Worm (Caenorhabditis elegans) whole organism, L3 larva: ENCODE measurements around the gene mre-11.

Experiments used
- R02D3.7 ChIP-seq: fragments of 150-350 bp; optimal IDR thresholded peaks from 2 replicates; lab custom pipeline; 2014; ENCODE audit warnings: missing biosample characterization, missing genetic modification characterization
- ZK546.5 ChIP-seq: sonication (generic microtip); optimal IDR thresholded peaks from 2 replicates; lab custom pipeline; 2017; ENCODE audit warnings: missing biosample characterization, missing genetic modification characterization
- aly-2 ChIP-seq: fragments of 150-350 bp; optimal IDR thresholded peaks from 2 replicates; lab custom pipeline; 2014; ENCODE audit warnings: missing biosample characterization, missing genetic modification characterization
- ama-1 ChIP-seq: fragments of 150-350 bp; optimal IDR thresholded peaks from 2 replicates; lab custom pipeline; 2018
- ceh-16 ChIP-seq: sonication (generic microtip); optimal IDR thresholded peaks from 2 replicates; lab custom pipeline; 2017; ENCODE audit warnings: missing biosample characterization, missing genetic modification characterization
- ceh-28 ChIP-seq: fragments of 150-350 bp; optimal IDR thresholded peaks from 2 replicates; lab custom pipeline; 2014; ENCODE audit warnings: missing biosample characterization, missing genetic modification reagents, missing genetic modification characterization
- ceh-9 ChIP-seq: sonication (generic microtip); optimal IDR thresholded peaks from 2 replicates; lab custom pipeline; 2018; ENCODE audit warnings: missing biosample characterization, missing genetic modification characterization
- daf-12 ChIP-seq: fragments of 150-350 bp; optimal IDR thresholded peaks from 2 replicates; lab custom pipeline; 2014; ENCODE audit warnings: missing biosample characterization, missing genetic modification reagents, missing genetic modification characterization
- egl-5 ChIP-seq: fragments of 150-350 bp; optimal IDR thresholded peaks from 2 replicates; lab custom pipeline; 2017; ENCODE audit warnings: missing biosample characterization, missing genetic modification reagents, missing genetic modification characterization, inconsistent platforms
- elt-1 ChIP-seq: fragments of 150-350 bp; optimal IDR thresholded peaks from 2 replicates; lab custom pipeline; 2014; ENCODE audit warnings: missing biosample characterization, missing genetic modification characterization
- elt-2 ChIP-seq: sonication (generic microtip); optimal IDR thresholded peaks from 2 replicates; lab custom pipeline; 2016; ENCODE audit warnings: missing genetic modification reagents, mild to moderate bottlenecking, missing genetic modification characterization, missing compliant biosample characterization
- elt-3 ChIP-seq, 3 experiments: fragments of 150-350 bp in 1 of 3; sonication (generic microtip) in 2 of 3; optimal IDR thresholded peaks; 2 replicates in 2 of 3; 4 replicates in 1 of 3; lab custom pipeline; 2014 to 2017; ENCODE audit warnings: missing biosample characterization in 3 of 3, missing genetic modification characterization in 3 of 3
- eor-1 ChIP-seq, 2 experiments: fragments of 150-350 bp; optimal IDR thresholded peaks; 2 replicates each; lab custom pipeline; 2014 to 2018; ENCODE audit warnings: missing biosample characterization in 2 of 2, missing genetic modification characterization in 2 of 2
- fkh-10 ChIP-seq: sonication (generic microtip); optimal IDR thresholded peaks from 2 replicates; lab custom pipeline; 2017; ENCODE audit warnings: missing biosample characterization, missing genetic modification reagents, missing genetic modification characterization
- fkh-2 ChIP-seq: fragments of 150-350 bp; optimal IDR thresholded peaks from 2 replicates; lab custom pipeline; 2014; ENCODE audit warnings: missing biosample characterization, missing genetic modification reagents, missing genetic modification characterization
- fos-1 ChIP-seq: fragments of 150-350 bp; optimal IDR thresholded peaks from 2 replicates; lab custom pipeline; 2014; ENCODE audit warnings: missing biosample characterization, missing genetic modification characterization
- hmg-11 ChIP-seq: sonication (generic microtip); optimal IDR thresholded peaks from 2 replicates; lab custom pipeline; 2016; ENCODE audit warnings: missing genetic modification characterization, missing compliant biosample characterization
- jun-1 ChIP-seq: fragments of 150-350 bp; optimal IDR thresholded peaks from 2 replicates; lab custom pipeline; 2014; ENCODE audit warnings: missing biosample characterization, missing genetic modification reagents, missing genetic modification characterization
- lin-15B ChIP-seq: fragments of 150-350 bp; optimal IDR thresholded peaks from 2 replicates; lab custom pipeline; 2014; ENCODE audit warnings: missing biosample characterization, missing genetic modification characterization
- lin-39 ChIP-seq: fragments of 150-350 bp; optimal IDR thresholded peaks from 2 replicates; lab custom pipeline; 2018; ENCODE audit warnings: missing biosample characterization, missing genetic modification reagents, missing genetic modification characterization
- lsy-12 ChIP-seq: sonication (generic microtip); optimal IDR thresholded peaks from 2 replicates; lab custom pipeline; 2016; ENCODE audit warnings: mild to moderate bottlenecking, missing genetic modification characterization, missing compliant biosample characterization
- mdl-1 ChIP-seq: fragments of 150-350 bp; optimal IDR thresholded peaks from 2 replicates; lab custom pipeline; 2014; ENCODE audit warnings: missing biosample characterization, missing genetic modification characterization
- mml-1 ChIP-seq: fragments of 150-350 bp; sonication (generic microtip); optimal IDR thresholded peaks from 3 replicates; lab custom pipeline; 2014; ENCODE audit warnings: missing biosample characterization, missing genetic modification characterization
- nfya-1 ChIP-seq: sonication (generic microtip); optimal IDR thresholded peaks from 2 replicates; lab custom pipeline; 2017; ENCODE audit warnings: missing genetic modification characterization, mild to moderate bottlenecking, missing compliant biosample characterization, antibody characterized with exemption, moderate library complexity; ENCODE audit not compliant: insufficient read depth
- nhr-11 ChIP-seq: fragments of 150-350 bp; optimal IDR thresholded peaks from 2 replicates; lab custom pipeline; 2014; ENCODE audit warnings: missing biosample characterization, missing genetic modification characterization
- nhr-12 ChIP-seq: fragments of 150-350 bp; optimal IDR thresholded peaks from 2 replicates; lab custom pipeline; 2014; ENCODE audit warnings: missing biosample characterization, missing genetic modification characterization
- nhr-25 ChIP-seq: sonication (generic microtip); optimal IDR thresholded peaks from 2 replicates; lab custom pipeline; 2017; ENCODE audit warnings: missing biosample characterization, missing genetic modification characterization
- nhr-43 ChIP-seq: sonication (generic microtip); optimal IDR thresholded peaks from 2 replicates; lab custom pipeline; 2016; ENCODE audit warnings: mild to moderate bottlenecking, missing genetic modification characterization, missing compliant biosample characterization; ENCODE audit not compliant: poor library complexity, severe bottlenecking
- nhr-67 ChIP-seq: fragments of 150-350 bp; optimal IDR thresholded peaks from 2 replicates; lab custom pipeline; 2014; ENCODE audit warnings: missing biosample characterization, missing genetic modification characterization
- nhr-76 ChIP-seq: fragments of 150-350 bp; sonication (generic microtip); optimal IDR thresholded peaks from 5 replicates; lab custom pipeline; 2014; ENCODE audit warnings: missing biosample characterization, missing genetic modification characterization
- nhr-77 ChIP-seq: fragments of 150-350 bp; optimal IDR thresholded peaks from 2 replicates; lab custom pipeline; 2014; ENCODE audit warnings: missing biosample characterization, missing genetic modification characterization
- pha-4 ChIP-seq: fragments of 150-350 bp; optimal IDR thresholded peaks from 2 replicates; lab custom pipeline; 2014; ENCODE audit warnings: missing biosample characterization, missing genetic modification reagents, missing genetic modification characterization
- pqm-1 ChIP-seq: fragments of 150-350 bp; optimal IDR thresholded peaks from 2 replicates; lab custom pipeline; 2017; ENCODE audit warnings: missing biosample characterization, missing genetic modification characterization, inconsistent platforms
- sea-2 ChIP-seq: fragments of 150-350 bp; sonication (generic microtip); optimal IDR thresholded peaks from 4 replicates; lab custom pipeline; 2014; ENCODE audit warnings: missing biosample characterization, missing genetic modification reagents, missing genetic modification characterization
- skn-1 ChIP-seq: fragments of 150-350 bp; optimal IDR thresholded peaks from 2 replicates; lab custom pipeline; 2014; ENCODE audit warnings: missing biosample characterization, missing genetic modification characterization
- snpc-4 ChIP-seq: fragments of 150-350 bp; optimal IDR thresholded peaks from 2 replicates; lab custom pipeline; 2014; ENCODE audit warnings: missing biosample characterization, missing genetic modification characterization
- tbx-2 ChIP-seq: sonication (generic microtip); optimal IDR thresholded peaks from 2 replicates; lab custom pipeline; 2016; ENCODE audit warnings: mild to moderate bottlenecking, missing genetic modification characterization, missing compliant biosample characterization
- unc-62 ChIP-seq: fragments of 150-350 bp; sonication (generic microtip); optimal IDR thresholded peaks from 4 replicates; lab custom pipeline; 2014; ENCODE audit warnings: missing biosample characterization, missing genetic modification reagents, missing genetic modification characterization
- zag-1 ChIP-seq: fragments of 150-350 bp; optimal IDR thresholded peaks from 2 replicates; lab custom pipeline; 2014; ENCODE audit warnings: missing biosample characterization, missing genetic modification characterization
- ztf-11 ChIP-seq: fragments of 150-350 bp; optimal IDR thresholded peaks from 2 replicates; lab custom pipeline; 2014; ENCODE audit warnings: missing biosample characterization, missing genetic modification characterization
- ztf-4 ChIP-seq: fragments of 150-350 bp; optimal IDR thresholded peaks from 2 replicates; lab custom pipeline; 2014; ENCODE audit warnings: missing biosample characterization, missing genetic modification characterization

The mre-11 gene

DNA sequence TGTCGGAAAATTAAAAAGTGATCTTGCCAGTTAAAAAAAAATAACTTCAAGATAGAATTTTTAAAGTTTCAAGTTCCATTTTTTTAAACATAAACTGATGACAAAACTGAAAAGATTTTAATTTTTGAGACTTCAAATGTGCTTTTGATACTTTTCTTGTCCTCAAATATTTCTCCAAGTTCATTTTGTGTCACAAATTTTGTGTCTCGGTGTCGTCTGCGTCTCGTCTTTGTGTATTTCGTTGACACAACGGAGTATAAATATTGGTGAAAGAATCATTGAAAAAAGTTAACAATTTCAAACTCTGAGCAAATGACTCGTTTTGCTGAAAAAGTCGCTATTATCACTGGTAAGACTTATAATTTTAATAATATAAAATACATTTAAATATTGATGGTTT is 47.3 kb upstream of the mre-11 start, which contains the start of gene D1054.8:
Gene D1054.8, plus strand, starts transcription at position 301 of the 400 bp plus-strand sequence.
- peak; percentile 56 for TF ChIP-seq pha-4
- TF ChIP-seq nhr-12 (tag; lab: Kevin White, UChicago), result no peak

DNA sequence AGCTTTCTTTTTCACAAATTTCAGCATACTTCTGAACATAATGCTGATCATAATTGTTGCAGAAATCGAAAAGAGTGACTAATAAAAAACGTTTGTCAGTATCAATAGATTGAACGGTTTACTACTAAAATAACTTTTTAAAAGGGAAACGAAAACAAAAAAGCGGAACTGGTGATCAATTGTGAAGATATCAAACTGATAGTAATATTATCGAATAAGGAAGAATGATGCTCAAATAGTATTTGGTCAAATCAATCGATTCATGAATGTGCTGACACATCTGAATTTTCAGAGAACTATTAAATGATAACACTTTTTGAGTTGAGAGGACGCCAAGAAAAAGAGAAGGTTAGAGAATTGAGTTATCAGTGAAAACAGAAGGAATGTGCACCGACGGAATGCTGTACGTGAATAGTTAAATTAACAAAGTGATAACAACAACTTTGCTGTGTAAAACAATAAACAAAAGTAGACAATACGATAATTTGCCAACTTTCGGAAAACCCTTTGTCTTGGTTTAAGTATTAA is 39.9 kb upstream of the mre-11 start, which contains the start of gene D1054.5:
Gene D1054.5, minus strand, starts transcription at position 51 of the 528 bp plus-strand sequence.
- no peak for TF ChIP-seq tbx-2 (tag; lab: Kevin White, UChicago)
- TF ChIP-seq elt-2 (tag; lab: Kevin White, UChicago), result peak; percentile 94
- peak; percentile 64 for TF ChIP-seq ceh-28 (tag; lab: Kevin White, UChicago)
- TF ChIP-seq daf-12, result no peak
- TF ChIP-seq jun-1 (tag; lab: Kevin White, UChicago), result peak; percentile 80
- TF ChIP-seq unc-62 (GFP tag; lab: Kevin White, UChicago), result no peak
- TF ChIP-seq lsy-12 (tag; lab: Kevin White, UChicago), result no peak
- peak; percentile 46 for TF ChIP-seq pha-4
- no peak for TF ChIP-seq snpc-4 (tag; lab: Kevin White, UChicago)
- no peak for TF ChIP-seq eor-1 (tag; optimal IDR thresholded peaks at IDR 0.05; lab: Kevin White, UChicago)
- peak; percentile 91 for TF ChIP-seq pqm-1
- no peak for TF ChIP-seq ztf-11 (tag; lab: Kevin White, UChicago)

DNA sequence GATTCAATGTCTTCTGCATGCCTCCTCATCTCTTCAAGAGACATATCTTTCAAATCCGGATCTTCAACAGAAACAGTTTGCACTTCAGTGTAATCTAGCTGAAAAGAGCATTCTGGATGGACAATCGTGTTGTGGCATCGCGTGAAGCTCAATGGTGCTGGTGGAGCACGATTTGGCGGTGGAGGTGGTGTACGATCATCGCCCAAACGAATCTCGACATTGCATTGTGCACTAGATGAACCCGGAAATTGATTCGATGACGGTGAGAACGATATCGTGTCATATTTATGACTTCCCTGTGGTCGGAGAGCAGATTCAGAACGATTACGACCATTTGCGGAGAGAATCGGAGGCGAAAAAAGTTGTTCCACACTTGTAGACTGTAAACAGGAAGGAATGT is 36.5 kb upstream of the mre-11 start:
- no peak for TF ChIP-seq nhr-43 (tag; lab: Kevin White, UChicago)
- TF ChIP-seq nfya-1, result no peak
- TF ChIP-seq mdl-1 (tag; lab: Kevin White, UChicago), result no peak
- TF ChIP-seq fos-1, result no peak
- no peak for TF ChIP-seq nhr-12 (tag; lab: Kevin White, UChicago)
- TF ChIP-seq nhr-67 (tag; lab: Kevin White, UChicago), result no peak
- no peak for TF ChIP-seq elt-2 (tag; lab: Kevin White, UChicago)
- TF ChIP-seq skn-1 (tag; lab: Kevin White, UChicago), result no peak
- TF ChIP-seq hmg-11 (tag; lab: Kevin White, UChicago), result no peak
- no peak for TF ChIP-seq egl-5 (tag; lab: Kevin White, UChicago)

DNA sequence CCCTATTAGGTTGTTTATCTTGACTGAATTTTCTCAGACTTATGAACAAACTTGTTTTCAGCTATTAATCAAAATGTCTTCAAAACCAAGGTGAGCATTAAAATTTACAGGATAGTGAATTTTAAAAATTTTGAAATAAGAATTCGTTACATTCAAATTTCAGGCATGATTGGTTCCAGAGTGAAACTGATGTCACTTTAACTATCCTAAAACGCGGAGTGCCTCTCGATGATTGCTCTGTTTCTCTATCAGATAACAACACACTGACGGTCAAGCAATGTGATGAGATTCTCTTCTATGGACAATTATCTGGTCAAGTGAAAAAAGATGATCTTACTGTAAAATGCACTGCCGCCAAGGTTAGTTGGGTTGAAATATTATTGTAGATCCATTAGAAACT is 34.7 kb upstream of the mre-11 start, which contains the start of gene D1054.3:
Gene D1054.3, plus strand, starts transcription at position 62 of the 400 bp plus-strand sequence.
- TF ChIP-seq lin-39 (tag; lab: Kevin White, UChicago) (no peak), fkh-10 (GFP tag; lab: Kevin White, UChicago) (no peak), nhr-76 (tag; lab: Kevin White, UChicago) (no peak), hmg-11 (tag; lab: Kevin White, UChicago) (no peak), snpc-4 (tag; lab: Kevin White, UChicago) (no peak), unc-62 (GFP tag; lab: Kevin White, UChicago) (no peak)
- TF ChIP-seq, all 47 proteins: peak for 0

DNA sequence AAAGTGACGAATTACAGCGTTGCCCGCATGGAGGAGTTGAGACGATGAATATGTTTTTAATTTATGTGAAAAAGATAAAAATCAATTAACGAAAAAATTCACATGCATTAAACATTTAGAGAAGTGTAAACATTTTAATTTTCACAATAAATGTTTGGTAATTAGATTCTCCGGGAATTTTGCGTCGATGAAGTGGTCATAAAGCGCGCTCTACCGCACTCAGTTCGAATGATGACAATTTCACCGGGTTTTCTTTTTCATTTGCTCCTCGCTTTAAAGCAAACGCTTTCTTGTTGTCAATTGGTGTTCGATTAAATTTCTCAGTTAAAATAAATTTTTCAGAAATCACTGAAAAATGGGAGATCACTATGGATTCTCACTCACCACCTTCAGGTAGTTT is 33.4 kb upstream of the mre-11 start, which contains the start of the genes D1054.1 and pas-2:
Gene D1054.1, minus strand, starts transcription at position 192 of the 400 bp plus-strand sequence.
Gene pas-2, plus strand, starts transcription at position 343 of the 400 bp plus-strand sequence.
- TF ChIP-seq pha-4 (peak; percentile 47), ama-1 (lab: Kevin White, UChicago) (no peak), nhr-25 (no peak), elt-2 (tag; lab: Kevin White, UChicago) (peak; percentile 19), fkh-10 (GFP tag; lab: Kevin White, UChicago) (no peak), nfya-1 (no peak), hmg-11 (tag; lab: Kevin White, UChicago) (no peak), R02D3.7 (tag; lab: Kevin White, UChicago) (no peak), jun-1 (tag; lab: Kevin White, UChicago) (no peak), elt-3 (tag; optimal IDR thresholded peaks at IDR 0.05; lab: Kevin White, UChicago) (no peak), lin-15B (peak; percentile 20), nhr-11 (no peak), lin-39 (tag; lab: Kevin White, UChicago) (peak; percentile 37), zag-1 (tag; lab: Kevin White, UChicago) (no peak), ztf-4 (tag; lab: Kevin White, UChicago) (no peak), fkh-2 (no peak), eor-1 (tag; optimal IDR thresholded peaks at IDR 0.05; lab: Kevin White, UChicago) (no peak), mdl-1 (tag; lab: Kevin White, UChicago) (no peak), nhr-12 (tag; lab: Kevin White, UChicago) (no peak), ceh-9 (tag; lab: Kevin White, UChicago) (no peak), aly-2 (tag; lab: Kevin White, UChicago) (no peak), nhr-76 (tag; lab: Kevin White, UChicago) (no peak), ceh-28 (tag; lab: Kevin White, UChicago) (no peak), elt-1 (tag; lab: Kevin White, UChicago) (no peak), ztf-11 (tag; lab: Kevin White, UChicago) (no peak), mml-1 (tag; lab: Kevin White, UChicago) (no peak), daf-12 (no peak), lsy-12 (tag; lab: Kevin White, UChicago) (no peak), ZK546.5 (tag; lab: Kevin White, UChicago) (no peak), nhr-77 (tag; lab: Kevin White, UChicago) (no peak), nhr-43 (tag; lab: Kevin White, UChicago) (no peak), ceh-16 (no peak), sea-2 (GFP tag; lab: Kevin White, UChicago) (no peak), unc-62 (GFP tag; lab: Kevin White, UChicago) (no peak), nhr-67 (tag; lab: Kevin White, UChicago) (no peak)
